Fruit fly (Drosophila melanogaster): Measurements from ENCODE around the gene CG31178.

DNA sequence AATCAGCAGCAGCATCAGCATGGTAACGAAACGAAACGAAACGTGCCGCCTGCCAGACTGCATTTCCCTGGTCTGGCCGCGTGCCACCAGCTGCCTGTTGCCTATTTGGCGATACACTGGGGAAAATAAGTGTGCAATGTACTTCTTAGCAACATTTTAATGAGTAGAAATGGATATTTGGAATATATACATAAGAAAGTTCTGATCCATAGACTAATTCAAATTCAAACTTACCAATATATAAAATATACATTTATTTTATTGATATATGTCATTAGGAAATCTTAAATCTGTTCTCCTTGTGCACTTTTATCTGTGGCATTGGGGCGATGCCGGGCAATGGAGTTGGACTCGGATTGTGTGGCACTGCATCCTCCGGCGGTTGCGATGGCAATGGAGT, 20.4 kb downstream of the CG31178 start:
- TF ChIP-seq kay (GFP tag; ENCODE audit: borderline replicate concordance) (no peak), Mnt (GFP tag; optimal IDR thresholded peaks at IDR 0.05) (no peak), CG33017 (tag; optimal IDR thresholded peaks at IDR 0.05) (no peak), tj (GFP tag; optimal IDR thresholded peaks at IDR 0.05) (no peak), cnc (optimal IDR thresholded peaks at IDR 0.05) (no peak), CG5204 (GFP tag; optimal IDR thresholded peaks at IDR 0.05) (no peak), ovo (GFP tag; optimal IDR thresholded peaks at IDR 0.05) (no peak), CG7101 (tag; optimal IDR thresholded peaks at IDR 0.05) (no peak)
